Worm (Caenorhabditis elegans): ENCODE data around the gene pals-40.

The pals-40 gene

ce11 chrIII:1392763-1393162 lies 15.0 kb upstream of the pals-40 start (continued):
- no peak for TF ChIP-seq pag-3 (tag; optimal IDR thresholded peaks at IDR 0.05; ENCODE audit: borderline replicate concordance, insufficient read depth)
- TF ChIP-seq efl-3 (GFP tag; optimal IDR thresholded peaks at IDR 0.05): no peak
- TF ChIP-seq aha-1 (tag; optimal IDR thresholded peaks at IDR 0.05): no peak
- no peak for TF ChIP-seq hlh-17 (GFP tag; optimal IDR thresholded peaks at IDR 0.05; ENCODE audit: borderline replicate concordance)
- no peak for TF ChIP-seq C16A3.4 (tag; optimal IDR thresholded peaks at IDR 0.05)
- TF ChIP-seq grh-1 (GFP tag; IDR thresholded peaks at IDR 0.05): no peak
- no peak for TF ChIP-seq nhr-12 (tag; optimal IDR thresholded peaks at IDR 0.05)
- no peak for TF ChIP-seq sox-4 (tag; optimal IDR thresholded peaks at IDR 0.05)
- no peak for TF ChIP-seq nhr-84 (tag; optimal IDR thresholded peaks at IDR 0.05)
- peak; percentile 19 for TF ChIP-seq nhr-90 (tag; optimal IDR thresholded peaks at IDR 0.05; ENCODE audit: poor library complexity)
- TF ChIP-seq ces-1 (GFP tag; optimal IDR thresholded peaks at IDR 0.05): no peak
- TF ChIP-seq ceh-82 (tag; optimal IDR thresholded peaks at IDR 0.05): no peak
- no peak for TF ChIP-seq tbx-2 (tag; optimal IDR thresholded peaks at IDR 0.05)
- no peak for TF ChIP-seq fkh-10 (GFP tag; optimal IDR thresholded peaks at IDR 0.05)
- TF ChIP-seq aly-2 (tag; optimal IDR thresholded peaks at IDR 0.05): no peak
- no peak for TF ChIP-seq efl-1 (optimal IDR thresholded peaks at IDR 0.05)
- peak in 1 of 2 experiments; percentile 86 for TF ChIP-seq efl-1 (GFP tag; optimal IDR thresholded peaks at IDR 0.05 in 1 of 2)
- no peak for TF ChIP-seq mef-2 (tag; optimal IDR thresholded peaks at IDR 0.05)
- TF ChIP-seq nhr-28 (tag; optimal IDR thresholded peaks at IDR 0.05): no peak

- TF ChIP-seq ets-5 (GFP tag; IDR thresholded peaks at IDR 0.05): no peak
- TF ChIP-seq ceh-90 (tag; optimal IDR thresholded peaks at IDR 0.05): no peak
- no peak for TF ChIP-seq elt-2 (tag; optimal IDR thresholded peaks at IDR 0.05)
- TF ChIP-seq ceh-82 (tag; optimal IDR thresholded peaks at IDR 0.05): no peak
- TF ChIP-seq lin-14 (GFP tag; optimal IDR thresholded peaks at IDR 0.05): no peak
- no peak for TF ChIP-seq nhr-84 (tag; optimal IDR thresholded peaks at IDR 0.05)
- no peak for TF ChIP-seq lir-3 (tag; optimal IDR thresholded peaks at IDR 0.05; ENCODE audit: poor library complexity)
- TF ChIP-seq vab-15 (tag; optimal IDR thresholded peaks at IDR 0.05): no peak
- TF ChIP-seq rnt-1 (tag; optimal IDR thresholded peaks at IDR 0.05): no peak
- no peak for TF ChIP-seq lin-35 (GFP tag; optimal IDR thresholded peaks at IDR 0.05)
- TF ChIP-seq nhr-237 (tag; optimal IDR thresholded peaks at IDR 0.05): no peak
- TF ChIP-seq nhr-19 (GFP tag; conservative IDR thresholded peaks at IDR 0.05): no peak
- TF ChIP-seq pqm-1 (tag; optimal IDR thresholded peaks at IDR 0.05): no peak
- TF ChIP-seq C34B4.2 (tag; optimal IDR thresholded peaks at IDR 0.05): no peak
- no peak for TF ChIP-seq tbx-2 (tag; optimal IDR thresholded peaks at IDR 0.05)
- TF ChIP-seq nhr-11 (tag; optimal IDR thresholded peaks at IDR 0.05): no peak
- no peak for TF ChIP-seq ces-1 (GFP tag; optimal IDR thresholded peaks at IDR 0.05)
Observed at ce11 chrIII:1391752-1392151, 13.9 kb upstream of the pals-40 start, which contains the start of gene pals-17. Gene pals-17 (minus strand): TSS chrIII:1391852.

- TF ChIP-seq ceh-88 (GFP tag; IDR thresholded peaks at IDR 0.05): no peak
- no peak for TF ChIP-seq nhr-20 (tag; optimal IDR thresholded peaks at IDR 0.05)
- no peak for TF ChIP-seq unc-30 (tag; optimal IDR thresholded peaks at IDR 0.05)
- no peak for TF ChIP-seq pqm-1 (tag; optimal IDR thresholded peaks at IDR 0.05)
- TF ChIP-seq elt-2 (tag; optimal IDR thresholded peaks at IDR 0.05): peak; percentile 90
- TF ChIP-seq tlp-1 (tag; optimal IDR thresholded peaks at IDR 0.05): peak; percentile 66
- no peak for TF ChIP-seq aha-1 (tag; optimal IDR thresholded peaks at IDR 0.05)
- no peak for TF ChIP-seq snu-23 (GFP tag; optimal IDR thresholded peaks at IDR 0.05)
- TF ChIP-seq nhr-28 (tag; optimal IDR thresholded peaks at IDR 0.05): no peak
- no peak for TF ChIP-seq xbp-1 (tag; optimal IDR thresholded peaks at IDR 0.05)
- no peak for TF ChIP-seq unc-130 (tag; optimal IDR thresholded peaks at IDR 0.05)
- TF ChIP-seq egl-27 (tag; optimal IDR thresholded peaks at IDR 0.05): no peak
- TF ChIP-seq nhr-237 (tag; optimal IDR thresholded peaks at IDR 0.05): no peak
- no peak for TF ChIP-seq F16B12.6 (tag; optimal IDR thresholded peaks at IDR 0.05)
- no peak for TF ChIP-seq efl-1 (optimal IDR thresholded peaks at IDR 0.05)
- TF ChIP-seq efl-1 (GFP tag; optimal IDR thresholded peaks at IDR 0.05 in 1 of 2): no peak
- TF ChIP-seq unc-86 (tag; optimal IDR thresholded peaks at IDR 0.05): no peak
- TF ChIP-seq ces-1 (GFP tag; optimal IDR thresholded peaks at IDR 0.05): no peak
- TF ChIP-seq fkh-10 (GFP tag; optimal IDR thresholded peaks at IDR 0.05): no peak
- TF ChIP-seq nhr-11 (tag; optimal IDR thresholded peaks at IDR 0.05): no peak
- TF ChIP-seq blmp-1 (tag; optimal IDR thresholded peaks at IDR 0.05): no peak
- no peak for TF ChIP-seq nhr-90 (tag; optimal IDR thresholded peaks at IDR 0.05; ENCODE audit: poor library complexity)
- peak; percentile 13 for TF ChIP-seq jun-1 (tag; optimal IDR thresholded peaks at IDR 0.05)
Observed at ce11 chrIII:1389988-1390387, 12.2 kb upstream of the pals-40 start.

Data from whole organism, L1 larva.